Worm (Caenorhabditis elegans) whole organism, L4 larva: ENCODE measurements around the gene asp-2.

Experiments
- dmd-9 ChIP-seq: fragments of 200-800 bp; sonication (Bioruptor generic); IDR thresholded peaks from 2 replicates; pipeline ENCODE4 v1.3.6; 2022; ENCODE audit warnings: missing genetic modification reagents, missing genetic modification characterization, missing compliant biosample characterization
- skn-1 ChIP-seq: fragments of 150-350 bp; optimal IDR thresholded peaks from 2 replicates; lab custom pipeline; 2014; ENCODE audit warnings: missing biosample characterization, missing genetic modification characterization

DNA sequence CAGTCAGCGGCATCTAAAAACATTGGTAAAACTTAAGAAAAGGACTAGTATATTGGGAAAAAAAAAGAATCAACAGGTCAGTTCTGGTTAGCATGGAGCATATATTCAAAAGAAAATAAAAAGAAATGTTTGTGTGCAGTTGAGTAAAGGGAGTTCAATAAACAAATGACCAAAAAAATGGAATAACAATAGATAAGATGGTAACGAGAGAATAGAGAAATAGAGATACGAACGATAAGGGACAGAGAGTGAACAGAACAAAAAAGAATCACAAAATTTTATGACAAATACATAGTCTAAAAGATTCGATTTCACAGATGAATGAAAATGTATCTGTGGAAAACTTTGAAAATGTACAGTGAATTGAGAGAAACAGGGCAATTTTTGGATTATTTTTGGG lies 29.9 kb upstream of the asp-2 start, which contains the start of gene gad-3:
- TF ChIP-seq dmd-9: no peak
- no peak for TF ChIP-seq skn-1 (tag; lab: Kevin White, UChicago)
